Worm (Caenorhabditis elegans) whole organism, mixed stage, embryonic: ENCODE results near the gene ZK84.2.
A peak's percentile ranks its signal among the peaks of the same experiment; 100 is the strongest.
"Not testable (repeated sequence)": the region's sequence is repeated elsewhere in the genome, so short reads cannot be mapped to it uniquely, and the experiment has no call there.

Experiments used
- M03D4.4 ChIP-seq: sonication (generic microtip); optimal IDR thresholded peaks from 2 replicates; lab custom pipeline; 2017; ENCODE audit warnings: mild to moderate bottlenecking, missing genetic modification characterization, missing compliant biosample characterization
- bed-3 ChIP-seq: fragments of 200-800 bp; sonication (Bioruptor generic); optimal IDR thresholded peaks from 3 replicates; lab custom pipeline; 2018; ENCODE audit warnings: mild to moderate bottlenecking, missing genetic modification characterization, moderate library complexity, missing compliant biosample characterization
- blmp-1 ChIP-seq: fragments of 150-350 bp; optimal IDR thresholded peaks from 2 replicates; lab custom pipeline; 2014; ENCODE audit warnings: missing biosample characterization, missing genetic modification characterization
- ceh-39 ChIP-seq: fragments of 150-350 bp; optimal IDR thresholded peaks from 2 replicates; lab custom pipeline; 2014; ENCODE audit warnings: missing biosample characterization, missing genetic modification characterization
- ceh-43 ChIP-seq: fragments of 200-800 bp; sonication (Bioruptor generic); optimal IDR thresholded peaks from 2 replicates; lab custom pipeline; 2018; ENCODE audit warnings: mild to moderate bottlenecking, missing genetic modification characterization, moderate library complexity, missing compliant biosample characterization
- ceh-83 ChIP-seq: fragments of 200-800 bp; sonication (Bioruptor generic); optimal IDR thresholded peaks from 2 replicates; lab custom pipeline; 2018; ENCODE audit warnings: mild to moderate bottlenecking, missing genetic modification characterization, missing compliant biosample characterization
- ces-1 ChIP-seq: fragments of 150-350 bp; optimal IDR thresholded peaks from 2 replicates; lab custom pipeline; 2014; ENCODE audit warnings: missing biosample characterization, missing genetic modification reagents, missing genetic modification characterization
- cnd-1 ChIP-seq: fragments of 200-800 bp; sonication (Bioruptor generic); optimal IDR thresholded peaks from 2 replicates; lab custom pipeline; 2018; ENCODE audit warnings: mild to moderate bottlenecking, missing genetic modification characterization, missing compliant biosample characterization
- drap-1 ChIP-seq: fragments of 200-800 bp; sonication (Bioruptor generic); optimal IDR thresholded peaks from 3 replicates; lab custom pipeline; 2018; ENCODE audit warnings: mild to moderate bottlenecking, missing genetic modification characterization, missing compliant biosample characterization
- elt-1 ChIP-seq: sonication (generic microtip); optimal IDR thresholded peaks from 2 replicates; lab custom pipeline; 2017; ENCODE audit warnings: missing genetic modification characterization, mild to moderate bottlenecking, missing compliant biosample characterization, antibody characterized with exemption, moderate library complexity, borderline replicate concordance; ENCODE audit not compliant: insufficient read depth
- elt-3 ChIP-seq: fragments of 150-350 bp; optimal IDR thresholded peaks from 2 replicates; lab custom pipeline; 2014; ENCODE audit warnings: missing biosample characterization, missing genetic modification characterization
- flh-1 ChIP-seq: fragments of 200-800 bp; sonication (Bioruptor generic); optimal IDR thresholded peaks from 2 replicates; lab custom pipeline; 2018; ENCODE audit warnings: mild to moderate bottlenecking, missing genetic modification characterization, moderate library complexity, missing compliant biosample characterization
- ham-2 ChIP-seq: fragments of 200-800 bp; sonication (Bioruptor generic); optimal IDR thresholded peaks from 2 replicates; lab custom pipeline; 2018; ENCODE audit warnings: mild to moderate bottlenecking, missing genetic modification characterization, missing compliant biosample characterization
- hlh-1 ChIP-seq: fragments of 150-350 bp; optimal IDR thresholded peaks from 2 replicates; lab custom pipeline; 2014; ENCODE audit warnings: missing biosample characterization, missing genetic modification reagents, missing genetic modification characterization
- lin-13 ChIP-seq: fragments of 150-350 bp; optimal IDR thresholded peaks from 2 replicates; lab custom pipeline; 2014; ENCODE audit warnings: missing biosample characterization, missing genetic modification characterization
- lin-32 ChIP-seq: fragments of 200-800 bp; sonication (Bioruptor generic); optimal IDR thresholded peaks from 2 replicates; lab custom pipeline; 2018; ENCODE audit warnings: mild to moderate bottlenecking, missing genetic modification characterization, missing compliant biosample characterization
- mab-5 ChIP-seq: fragments of 150-350 bp; optimal IDR thresholded peaks from 2 replicates; lab custom pipeline; 2014; ENCODE audit warnings: missing biosample characterization, missing genetic modification characterization
- mep-1 ChIP-seq: fragments of 150-350 bp; optimal IDR thresholded peaks from 2 replicates; lab custom pipeline; 2017; ENCODE audit warnings: missing biosample characterization, missing genetic modification reagents, missing genetic modification characterization, inconsistent platforms
- mls-2 ChIP-seq: sonication (generic microtip); optimal IDR thresholded peaks from 2 replicates; lab custom pipeline; 2016; ENCODE audit warnings: mild to moderate bottlenecking, missing genetic modification characterization, moderate library complexity, missing compliant biosample characterization
- nhr-12 ChIP-seq: fragments of 150-350 bp; optimal IDR thresholded peaks from 2 replicates; lab custom pipeline; 2014; ENCODE audit warnings: missing biosample characterization, missing genetic modification characterization
- nhr-2 ChIP-seq: fragments of 150-350 bp; optimal IDR thresholded peaks from 2 replicates; lab custom pipeline; 2014; ENCODE audit warnings: missing biosample characterization, missing genetic modification characterization
- nhr-28 ChIP-seq: fragments of 150-350 bp; optimal IDR thresholded peaks from 2 replicates; lab custom pipeline; 2014; ENCODE audit warnings: missing biosample characterization, missing genetic modification characterization
- nhr-76 ChIP-seq: sonication (generic microtip); optimal IDR thresholded peaks from 2 replicates; lab custom pipeline; 2017; ENCODE audit warnings: missing biosample characterization, missing genetic modification characterization
- pha-4 ChIP-seq: fragments of 150-350 bp; optimal IDR thresholded peaks from 2 replicates; lab custom pipeline; 2018; ENCODE audit warnings: missing biosample characterization, missing genetic modification reagents, missing genetic modification characterization
- snpc-4 ChIP-seq: fragments of 150-350 bp; optimal IDR thresholded peaks from 2 replicates; lab custom pipeline; 2014; ENCODE audit warnings: missing biosample characterization, missing genetic modification characterization
- sptf-1 ChIP-seq: sonication (generic microtip); optimal IDR thresholded peaks from 2 replicates; lab custom pipeline; 2017; ENCODE audit warnings: mild to moderate bottlenecking, missing genetic modification characterization, moderate library complexity, missing compliant biosample characterization
- unc-120 ChIP-seq: sonication (generic microtip); optimal IDR thresholded peaks from 2 replicates; lab custom pipeline; 2017; ENCODE audit warnings: missing genetic modification characterization, missing compliant biosample characterization; ENCODE audit not compliant: poor library complexity, severe bottlenecking
- unc-39 ChIP-seq: fragments of 150-350 bp; optimal IDR thresholded peaks from 2 replicates; lab custom pipeline; 2014; ENCODE audit warnings: missing biosample characterization, missing genetic modification characterization
- unc-62 ChIP-seq: fragments of 150-350 bp; optimal IDR thresholded peaks from 2 replicates; lab custom pipeline; 2014; ENCODE audit warnings: missing biosample characterization, missing genetic modification reagents, missing genetic modification characterization
- zip-8 ChIP-seq: fragments of 150-350 bp; optimal IDR thresholded peaks from 2 replicates; lab custom pipeline; 2014; ENCODE audit warnings: missing biosample characterization, missing genetic modification characterization
- ztf-11 ChIP-seq: fragments of 150-350 bp; optimal IDR thresholded peaks from 2 replicates; lab custom pipeline; 2014; ENCODE audit warnings: missing biosample characterization, missing genetic modification characterization

Gene ZK84.2

ce11 chrII:6014057-6014456, at the start of gene ZK84.2:
TSS of gene ZK84.2 (plus strand) at chrII:6014357.
- TF ChIP-seq pha-4, sptf-1, snpc-4 (tag; lab: Kevin White, UChicago): not testable (repeated sequence)

ce11 chrII:5964962-5965361, 49.2 kb upstream of the ZK84.2 start:
- TF ChIP-seq cnd-1 (no peak), flh-1 (GFP tag; lab: Kevin White, UChicago) (no peak), sptf-1 (tag; lab: Kevin White, UChicago) (no peak), snpc-4 (tag; lab: Kevin White, UChicago) (no peak), mep-1 (tag; lab: Kevin White, UChicago) (no peak), nhr-12 (tag; lab: Kevin White, UChicago) (no peak), ham-2 (no peak), pha-4 (tag; lab: Kevin White, UChicago) (no peak), lin-32 (GFP tag; lab: Kevin White, UChicago) (no peak), ztf-11 (tag; lab: Kevin White, UChicago) (no peak), nhr-28 (tag; lab: Kevin White, UChicago) (no peak), mls-2 (tag; lab: Kevin White, UChicago) (no peak), ces-1 (GFP tag; lab: Kevin White, UChicago) (no peak), bed-3 (GFP tag; lab: Kevin White, UChicago) (no peak), unc-120 (tag; lab: Kevin White, UChicago) (no peak), elt-1 (tag; lab: Kevin White, UChicago) (no peak), M03D4.4 (no peak), nhr-2 (tag; lab: Kevin White, UChicago) (no peak), elt-3 (no peak)

- no peak for TF ChIP-seq nhr-76 (tag; lab: Kevin White, UChicago)
- TF ChIP-seq ces-1 (GFP tag; lab: Kevin White, UChicago) = peak; percentile 66
- TF ChIP-seq lin-13 (tag; lab: Kevin White, UChicago) = no peak
- TF ChIP-seq unc-62 (GFP tag; lab: Kevin White, UChicago) = no peak
- no peak for TF ChIP-seq ceh-83 (GFP tag; lab: Kevin White, UChicago)
- peak; percentile 27 for TF ChIP-seq mep-1 (tag; lab: Kevin White, UChicago)
- TF ChIP-seq elt-3 = no peak
- no peak for TF ChIP-seq unc-39 (tag; lab: Kevin White, UChicago)
- TF ChIP-seq nhr-12 (tag; lab: Kevin White, UChicago) = no peak
These were observed 47.5 kb upstream of the ZK84.2 start for ce11 chrII:5966637-5967036.

ce11 chrII:5968037-5968436, 46.1 kb upstream of the ZK84.2 start, which contains the start of gene B0034.1:
TSS of gene B0034.1 (plus strand) at chrII:5968337.
- TF ChIP-seq hlh-1 (tag; lab: Kevin White, UChicago) (no peak), snpc-4 (tag; lab: Kevin White, UChicago) (no peak), elt-3 (no peak), ces-1 (GFP tag; lab: Kevin White, UChicago) (no peak), ceh-39 (tag; lab: Kevin White, UChicago) (no peak), nhr-76 (tag; lab: Kevin White, UChicago) (no peak), ztf-11 (tag; lab: Kevin White, UChicago) (no peak), mab-5 (tag; lab: Kevin White, UChicago) (no peak), sptf-1 (tag; lab: Kevin White, UChicago) (no peak), blmp-1 (tag; lab: Kevin White, UChicago) (no peak), nhr-28 (tag; lab: Kevin White, UChicago) (no peak), pha-4 (tag; lab: Kevin White, UChicago) (no peak), drap-1 (GFP tag; lab: Kevin White, UChicago) (no peak), lin-13 (tag; lab: Kevin White, UChicago) (no peak)
- TF ChIP-seq, all 35 proteins: peak for 0

ce11 chrII:5969303-5969702, 44.9 kb upstream of the ZK84.2 start, which contains the start of gene B0034.4:
TSS of gene B0034.4 (minus strand) at chrII:5969531.
- TF ChIP-seq zip-8 (tag; lab: Kevin White, UChicago) (no peak), ztf-11 (tag; lab: Kevin White, UChicago) (no peak), ceh-43 (no peak), nhr-12 (tag; lab: Kevin White, UChicago) (no peak), hlh-1 (tag; lab: Kevin White, UChicago) (no peak), ceh-39 (tag; lab: Kevin White, UChicago) (no peak), cnd-1 (no peak), blmp-1 (tag; lab: Kevin White, UChicago) (no peak), elt-3 (no peak), nhr-28 (tag; lab: Kevin White, UChicago) (no peak)
- TF ChIP-seq, all 35 proteins: peak for 0
